Fruit fly (Drosophila melanogaster) whole organism, prepupa: Measurements from ENCODE around the gene CG9588.
A peak's percentile ranks its signal among the peaks of the same experiment; 100 is the strongest.

Experiments used
- CG10631 ChIP-seq: fragments of 200-800 bp; sonication (Bioruptor generic); optimal IDR thresholded peaks from 2 replicates; lab custom pipeline; 2016; ENCODE audit warnings: missing biosample characterization, missing genetic modification characterization
- CG10669 ChIP-seq: fragments of 200-800 bp; sonication (Bioruptor generic); optimal IDR thresholded peaks from 3 replicates; lab custom pipeline; 2018; ENCODE audit warnings: missing biosample characterization, mild to moderate bottlenecking, missing genetic modification characterization, moderate library complexity
- CG11294 ChIP-seq: fragments of 200-800 bp; sonication (Bioruptor generic); IDR thresholded peaks from 2 replicates; pipeline ENCODE4 v1.3.6; 2022; ENCODE audit warnings: missing biosample characterization, missing genetic modification characterization
- CG11762 ChIP-seq: fragments of 200-800 bp; sonication (Bioruptor generic); optimal IDR thresholded peaks from 3 replicates; lab custom pipeline; 2016; ENCODE audit warnings: missing biosample characterization, missing genetic modification characterization; ENCODE audit not compliant: insufficient read depth
- CG11902 ChIP-seq: fragments of 200-800 bp; sonication (Bioruptor generic); optimal IDR thresholded peaks from 3 replicates; lab custom pipeline; 2016; ENCODE audit warnings: missing biosample characterization, missing genetic modification characterization
- CG15336 ChIP-seq: fragments of 200-800 bp; sonication (Bioruptor generic); IDR thresholded peaks from 2 replicates; pipeline ENCODE4 v1.3.6; 2022; ENCODE audit warnings: missing biosample characterization, missing genetic modification characterization
- CG1621 ChIP-seq: fragments of 200-800 bp; sonication (Bioruptor generic); optimal IDR thresholded peaks from 3 replicates; lab custom pipeline; 2018; ENCODE audit warnings: missing biosample characterization, mild to moderate bottlenecking, missing genetic modification characterization
- CG3032 ChIP-seq: fragments of 200-800 bp; optimal IDR thresholded peaks from 2 replicates; lab custom pipeline; 2019; ENCODE audit warnings: missing biosample characterization, mild to moderate bottlenecking, missing genetic modification characterization, moderate library complexity
- CG31627 ChIP-seq: fragments of 200-800 bp; sonication (Bioruptor generic); optimal IDR thresholded peaks from 3 replicates; lab custom pipeline; 2016; ENCODE audit warnings: missing biosample characterization, missing genetic modification characterization
- CG32006 ChIP-seq: fragments of 200-800 bp; sonication (Bioruptor generic); optimal IDR thresholded peaks from 3 replicates; lab custom pipeline; 2017; ENCODE audit warnings: missing biosample characterization, mild to moderate bottlenecking, missing genetic modification characterization
- CG34406 ChIP-seq: fragments of 200-800 bp; sonication (Bioruptor generic); optimal IDR thresholded peaks from 3 replicates; lab custom pipeline; 2016; ENCODE audit warnings: missing biosample characterization, missing genetic modification characterization
- CG3919 ChIP-seq: fragments of 200-800 bp; sonication (Bioruptor generic); optimal IDR thresholded peaks from 3 replicates; lab custom pipeline; 2016; ENCODE audit warnings: missing biosample characterization, missing genetic modification characterization
- CG6163 ChIP-seq: fragments of 200-800 bp; sonication (Bioruptor generic); IDR thresholded peaks from 3 replicates; pipeline ENCODE4 v1.3.6; 2022; ENCODE audit warnings: missing biosample characterization, missing genetic modification characterization
- CG6276 ChIP-seq: fragments of 200-800 bp; sonication (Bioruptor generic); optimal IDR thresholded peaks from 2 replicates; lab custom pipeline; 2017; ENCODE audit warnings: missing biosample characterization, mild to moderate bottlenecking, missing genetic modification characterization
- CG6792 ChIP-seq: fragments of 200-800 bp; sonication (Bioruptor generic); optimal IDR thresholded peaks from 3 replicates; lab custom pipeline; 2016; ENCODE audit warnings: missing biosample characterization, missing genetic modification characterization
- CG6808 ChIP-seq: fragments of 200-800 bp; sonication (Bioruptor generic); optimal IDR thresholded peaks from 3 replicates; lab custom pipeline; 2017; ENCODE audit warnings: missing biosample characterization, missing genetic modification characterization, mild to moderate bottlenecking, moderate library complexity, missing genetic modification reagents
- CG6854 ChIP-seq: fragments of 200-800 bp; sonication (Bioruptor generic); optimal IDR thresholded peaks from 2 replicates; lab custom pipeline; 2017; ENCODE audit warnings: missing biosample characterization, mild to moderate bottlenecking, missing genetic modification characterization
- CG7368 ChIP-seq: fragments of 200-800 bp; sonication (Bioruptor generic); optimal IDR thresholded peaks from 3 replicates; lab custom pipeline; 2016; ENCODE audit warnings: missing biosample characterization, missing genetic modification characterization
- CG8319 ChIP-seq: fragments of 200-800 bp; sonication (Bioruptor generic); optimal IDR thresholded peaks from 3 replicates; lab custom pipeline; 2016; ENCODE audit warnings: missing biosample characterization, missing genetic modification characterization
- CG8632 ChIP-seq: fragments of 200-800 bp; sonication (Bioruptor generic); optimal IDR thresholded peaks from 3 replicates; lab custom pipeline; 2016; ENCODE audit warnings: missing biosample characterization, missing genetic modification characterization
- Eip75B ChIP-seq: fragments of 200-800 bp; sonication (Bioruptor generic); optimal IDR thresholded peaks from 3 replicates; lab custom pipeline; 2016; ENCODE audit warnings: missing biosample characterization, missing genetic modification characterization
- Eip93F ChIP-seq: fragments of 200-800 bp; sonication (Bioruptor generic); optimal IDR thresholded peaks from 2 replicates; lab custom pipeline; 2016; ENCODE audit warnings: missing biosample characterization, mild to moderate bottlenecking, missing genetic modification characterization
- Ets21C ChIP-seq: fragments of 200-800 bp; sonication (Bioruptor generic); optimal IDR thresholded peaks from 3 replicates; lab custom pipeline; 2016; ENCODE audit warnings: missing biosample characterization, missing genetic modification characterization
- Ets96B ChIP-seq: fragments of 200-800 bp; optimal IDR thresholded peaks from 2 replicates; lab custom pipeline; 2019; ENCODE audit warnings: missing biosample characterization, mild to moderate bottlenecking, missing genetic modification characterization, moderate library complexity
- Hr39 ChIP-seq: fragments of 200-800 bp; sonication (Bioruptor generic); optimal IDR thresholded peaks from 2 replicates; lab custom pipeline; 2016; ENCODE audit warnings: missing biosample characterization, missing genetic modification characterization
- Hr4 ChIP-seq: fragments of 200-800 bp; sonication (Bioruptor generic); optimal IDR thresholded peaks from 3 replicates; lab custom pipeline; 2016; ENCODE audit warnings: missing biosample characterization, missing genetic modification characterization
- Lpt ChIP-seq: fragments of 200-800 bp; sonication (Bioruptor generic); optimal IDR thresholded peaks from 3 replicates; lab custom pipeline; 2016; ENCODE audit warnings: missing biosample characterization, missing genetic modification characterization
- Met ChIP-seq: fragments of 200-800 bp; sonication (Bioruptor generic); optimal IDR thresholded peaks from 3 replicates; lab custom pipeline; 2016; ENCODE audit warnings: missing biosample characterization, missing genetic modification characterization
- OdsH ChIP-seq: fragments of 200-800 bp; sonication (Bioruptor generic); optimal IDR thresholded peaks from 3 replicates; lab custom pipeline; 2016; ENCODE audit warnings: missing biosample characterization, missing genetic modification characterization
- Smox ChIP-seq: fragments of 200-800 bp; sonication (Bioruptor generic); optimal IDR thresholded peaks from 3 replicates; lab custom pipeline; 2016; ENCODE audit warnings: missing biosample characterization, missing genetic modification characterization
- Sox102F ChIP-seq: fragments of 200-800 bp; sonication (Bioruptor generic); optimal IDR thresholded peaks from 2 replicates; lab custom pipeline; 2016; ENCODE audit warnings: missing biosample characterization, mild to moderate bottlenecking, missing genetic modification characterization
- Sox15 ChIP-seq: fragments of 200-800 bp; sonication (Bioruptor generic); optimal IDR thresholded peaks from 3 replicates; lab custom pipeline; 2016; ENCODE audit warnings: missing biosample characterization, missing genetic modification characterization
- achi ChIP-seq: fragments of 200-800 bp; sonication (Bioruptor generic); optimal IDR thresholded peaks from 3 replicates; lab custom pipeline; 2016; ENCODE audit warnings: missing biosample characterization, missing genetic modification characterization
- acj6 ChIP-seq: fragments of 200-800 bp; sonication (Bioruptor generic); optimal IDR thresholded peaks from 3 replicates; lab custom pipeline; 2016; ENCODE audit warnings: missing biosample characterization, missing genetic modification characterization
- cyc ChIP-seq: fragments of 200-800 bp; sonication (Bioruptor generic); optimal IDR thresholded peaks from 3 replicates; lab custom pipeline; 2016; ENCODE audit warnings: missing biosample characterization, missing genetic modification characterization
- dac ChIP-seq: fragments of 200-800 bp; sonication (Bioruptor generic); optimal IDR thresholded peaks from 2 replicates; lab custom pipeline; 2017; ENCODE audit warnings: missing biosample characterization, mild to moderate bottlenecking, missing genetic modification characterization
- eg ChIP-seq: fragments of 200-800 bp; sonication (Bioruptor generic); IDR thresholded peaks from 3 replicates; pipeline ENCODE4 v1.3.6; 2022; ENCODE audit warnings: missing biosample characterization, missing genetic modification characterization
- esn ChIP-seq: fragments of 200-800 bp; sonication (Bioruptor generic); optimal IDR thresholded peaks from 2 replicates; lab custom pipeline; 2016; ENCODE audit warnings: missing biosample characterization, mild to moderate bottlenecking, missing genetic modification characterization, moderate library complexity
- fd59A ChIP-seq: fragments of 200-800 bp; sonication (Bioruptor generic); optimal IDR thresholded peaks from 2 replicates; lab custom pipeline; 2017; ENCODE audit warnings: missing biosample characterization, mild to moderate bottlenecking, missing genetic modification characterization, missing genetic modification reagents
- fkh ChIP-seq: fragments of 200-800 bp; sonication (Bioruptor generic); optimal IDR thresholded peaks from 3 replicates; lab custom pipeline; 2017; ENCODE audit warnings: missing biosample characterization, mild to moderate bottlenecking, missing genetic modification characterization, moderate library complexity
- lz ChIP-seq: fragments of 200-800 bp; sonication (Bioruptor generic); optimal IDR thresholded peaks from 3 replicates; lab custom pipeline; 2016; ENCODE audit warnings: missing biosample characterization, missing genetic modification characterization
- pdm3 ChIP-seq: fragments of 200-800 bp; sonication (Bioruptor generic); optimal IDR thresholded peaks from 3 replicates; lab custom pipeline; 2016; ENCODE audit warnings: missing biosample characterization, missing genetic modification characterization
- salr ChIP-seq, 2 experiments: fragments of 200-800 bp; sonication (Bioruptor generic); optimal IDR thresholded peaks; 3 replicates each; lab custom pipeline; 2016 to 2018; ENCODE audit warnings: missing biosample characterization in 2 of 2, missing genetic modification characterization in 2 of 2, mild to moderate bottlenecking in 1 of 2
- spab ChIP-seq: fragments of 200-800 bp; sonication (Bioruptor generic); optimal IDR thresholded peaks from 2 replicates; lab custom pipeline; 2017; ENCODE audit warnings: missing biosample characterization, mild to moderate bottlenecking, missing genetic modification characterization, missing genetic modification reagents
- ss ChIP-seq, 2 experiments: fragments of 200-800 bp; sonication (Bioruptor generic); optimal IDR thresholded peaks; 2 replicates in 1 of 2; 3 replicates in 1 of 2; lab custom pipeline; 2017 to 2018; ENCODE audit warnings: mild to moderate bottlenecking in 2 of 2, missing biosample characterization in 2 of 2, missing genetic modification characterization in 2 of 2, moderate library complexity in 1 of 2
- svp ChIP-seq: fragments of 200-800 bp; sonication (Bioruptor generic); peaks from one replicate; lab custom pipeline; 2016; ENCODE audit warnings: missing biosample characterization, missing genetic modification characterization
- topi ChIP-seq: fragments of 200-800 bp; sonication (Bioruptor generic); optimal IDR thresholded peaks from 3 replicates; lab custom pipeline; 2016; ENCODE audit warnings: missing biosample characterization, missing genetic modification characterization
- vri ChIP-seq: fragments of 200-800 bp; sonication (Bioruptor generic); optimal IDR thresholded peaks from 3 replicates; lab custom pipeline; 2016; ENCODE audit warnings: missing biosample characterization, mild to moderate bottlenecking, missing genetic modification characterization

CG9588 gene

DNA sequence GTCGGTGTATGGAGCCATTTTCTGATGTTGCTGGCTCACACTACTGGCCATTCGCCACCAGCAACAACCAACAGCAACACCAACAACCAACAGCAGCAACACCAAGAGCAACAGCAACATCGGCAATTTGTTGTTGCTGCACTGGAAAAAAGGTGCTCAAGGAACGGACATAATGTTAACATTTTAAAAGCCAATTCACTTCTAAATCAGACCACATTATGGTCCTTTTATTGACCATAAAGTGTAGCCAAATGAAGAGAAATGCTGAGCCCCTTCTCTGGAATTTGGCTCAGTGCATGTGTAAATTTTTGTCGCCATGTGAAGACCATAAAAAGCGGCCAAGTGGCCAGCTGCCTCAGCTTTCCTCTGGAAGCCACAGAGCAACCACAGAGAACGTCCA, 40.3 kb upstream of the CG9588 start (continued):
- TF ChIP-seq CG34406: peak; percentile 51
- TF ChIP-seq pdm3 (GFP tag; lab: Kevin White, UChicago): peak; percentile 85
- TF ChIP-seq cyc (GFP tag; lab: Kevin White, UChicago): peak; percentile 63
- peak; percentile 85 for TF ChIP-seq CG3919
- TF ChIP-seq CG8632: peak; percentile 57
- TF ChIP-seq topi (GFP tag; lab: Kevin White, UChicago): peak; percentile 59
- TF ChIP-seq salr (GFP tag; optimal IDR thresholded peaks at IDR 0.05; lab: Kevin White, UChicago): peak; percentile 64 to 77
- peak; percentile 97 for TF ChIP-seq CG6163
- peak; percentile 67 for TF ChIP-seq Hr39 (GFP tag; lab: Kevin White, UChicago)
- peak; percentile 64 for TF ChIP-seq CG11762
- TF ChIP-seq Lpt (GFP tag; lab: Kevin White, UChicago): peak; percentile 86
- TF ChIP-seq achi: peak; percentile 82
- TF ChIP-seq Sox102F: peak; percentile 49

dm6 chr3R:13715674-13716454, 39.4 kb upstream of the CG9588 start:
- no peak for TF ChIP-seq fd59A (GFP tag; lab: Kevin White, UChicago)
- peak; percentile 63; the same call in 1 of the 3 replicates for TF ChIP-seq CG6163
- no peak for TF ChIP-seq svp (GFP tag; lab: Kevin White, UChicago)
- TF ChIP-seq pdm3 (GFP tag; lab: Kevin White, UChicago): no peak
- TF ChIP-seq eg: peak; percentile 45; the same call in 1 of the 3 replicates
- TF ChIP-seq CG10669: no peak
- TF ChIP-seq vri (GFP tag; lab: Kevin White, UChicago): no peak
- TF ChIP-seq CG31627 (GFP tag; lab: Kevin White, UChicago): no peak
- TF ChIP-seq Sox15 (GFP tag; lab: Kevin White, UChicago): no peak
- no peak for TF ChIP-seq CG7368 (GFP tag; lab: Kevin White, UChicago)
- no peak for TF ChIP-seq Eip93F
- no peak for TF ChIP-seq Hr39 (GFP tag; lab: Kevin White, UChicago)
- peak; percentile 67 to 77 for TF ChIP-seq ss (GFP tag; optimal IDR thresholded peaks at IDR 0.05; lab: Kevin White, UChicago)
- no peak for TF ChIP-seq CG6854 (GFP tag; lab: Kevin White, UChicago)
- no peak for TF ChIP-seq lz (GFP tag; lab: Kevin White, UChicago)
- TF ChIP-seq CG11294 (GFP tag; lab: Robert Waterston, UW): no peak
- no peak for TF ChIP-seq CG11902 (GFP tag; lab: Kevin White, UChicago)
- no peak for TF ChIP-seq Hr4 (GFP tag; lab: Kevin White, UChicago)
- no peak for TF ChIP-seq CG8319 (GFP tag; lab: Kevin White, UChicago)
- TF ChIP-seq CG3032 (tag; lab: Kevin White, UChicago): peak; percentile 29
- peak; percentile 81 for TF ChIP-seq CG6808 (GFP tag; lab: Kevin White, UChicago)
- no peak for TF ChIP-seq acj6
- TF ChIP-seq CG8632: no peak
- no peak for TF ChIP-seq CG6276 (GFP tag; lab: Kevin White, UChicago)
- TF ChIP-seq Ets96B (tag; lab: Kevin White, UChicago): peak; percentile 38
- no peak for TF ChIP-seq Ets21C (GFP tag; lab: Kevin White, UChicago)
- TF ChIP-seq CG15336: no peak
- TF ChIP-seq esn (GFP tag; lab: Kevin White, UChicago): no peak
- TF ChIP-seq Smox (GFP tag; lab: Kevin White, UChicago): no peak
- TF ChIP-seq fkh (GFP tag; lab: Kevin White, UChicago): no peak
- TF ChIP-seq Sox102F: no peak
- TF ChIP-seq cyc (GFP tag; lab: Kevin White, UChicago): no peak
- TF ChIP-seq Met: peak; percentile 5
- TF ChIP-seq CG32006 (GFP tag; lab: Kevin White, UChicago): no peak
- TF ChIP-seq Eip75B (GFP tag; lab: Kevin White, UChicago): peak; percentile 21
- TF ChIP-seq CG34406: no peak
- TF ChIP-seq CG1621: no peak
- peak; percentile 54 for TF ChIP-seq spab (GFP tag; lab: Kevin White, UChicago)
- TF ChIP-seq OdsH: no peak
- TF ChIP-seq CG10631 (GFP tag; lab: Kevin White, UChicago): no peak
- TF ChIP-seq CG11762: no peak
- no peak for TF ChIP-seq CG6792 (GFP tag; lab: Kevin White, UChicago)
- TF ChIP-seq dac: no peak
